Worm (Caenorhabditis elegans): Measurements from ENCODE around the gene srw-79.

DNA sequence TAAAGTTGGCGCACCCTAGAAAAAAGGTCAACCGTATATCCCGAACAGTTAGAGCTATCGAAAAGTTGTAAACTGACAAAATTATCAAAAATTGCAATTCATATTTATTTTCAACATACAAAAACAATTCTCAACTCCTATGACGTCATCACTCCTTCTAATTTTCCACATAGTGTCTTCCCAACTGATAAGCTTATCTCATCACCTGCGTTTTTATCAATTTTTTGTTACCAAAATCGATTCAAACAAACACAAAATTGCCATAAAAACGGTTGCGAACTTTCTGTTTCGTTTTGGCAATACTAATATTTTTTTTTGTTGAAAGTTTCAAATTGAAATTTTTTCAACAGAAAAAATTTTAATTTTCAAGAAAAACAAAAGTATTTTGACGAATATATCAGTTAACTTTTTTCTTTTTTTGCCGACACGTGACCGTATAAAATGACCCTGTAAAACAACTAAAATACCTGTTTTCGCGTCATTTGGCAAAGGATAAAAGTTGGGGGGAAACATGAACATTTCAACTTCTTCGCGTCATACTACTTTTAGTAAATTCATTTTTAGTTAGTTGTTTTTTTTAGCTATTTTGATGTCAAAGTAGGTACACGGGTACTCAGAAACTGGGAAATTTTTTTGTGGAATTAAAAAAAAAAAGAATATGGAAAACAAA, 29.2 kb downstream of the srw-79 start:
- TF ChIP-seq unc-62 (GFP tag; optimal IDR thresholded peaks at IDR 0.05) (no peak), nhr-237 (tag; optimal IDR thresholded peaks at IDR 0.05) (no peak), lin-13 (GFP tag; optimal IDR thresholded peaks at IDR 0.05) (no peak), nhr-25 (tag; optimal IDR thresholded peaks at IDR 0.05) (peak; percentile 66), zag-1 (tag; optimal IDR thresholded peaks at IDR 0.05) (no peak), elt-1 (tag; optimal IDR thresholded peaks at IDR 0.05) (no peak), ama-1 (optimal IDR thresholded peaks at IDR 0.05) (no peak), ceh-82 (tag; optimal IDR thresholded peaks at IDR 0.05) (no peak), nhr-23 (tag; optimal IDR thresholded peaks at IDR 0.05) (no peak), skn-1 (tag; optimal IDR thresholded peaks at IDR 0.05) (no peak), aly-2 (tag; optimal IDR thresholded peaks at IDR 0.05) (no peak), elt-3 (tag; optimal IDR thresholded peaks at IDR 0.05) (no peak), ztf-11 (tag; optimal IDR thresholded peaks at IDR 0.05) (no peak), egl-27 (tag; optimal IDR thresholded peaks at IDR 0.05) (no peak)

Data from whole organism, L2 larva.